Worm (Caenorhabditis elegans) whole organism, L2 larva: ENCODE results near the gene srx-68.

Experiments used
- Y55F3AM.14 ChIP-seq: fragments of 200-800 bp; sonication (Bioruptor generic); optimal IDR thresholded peaks from 2 replicates; lab custom pipeline; 2018; ENCODE audit warnings: mild to moderate bottlenecking, missing genetic modification characterization, missing compliant biosample characterization
- elt-3 ChIP-seq: sonication (generic microtip); optimal IDR thresholded peaks from 2 replicates; lab custom pipeline; 2017; ENCODE audit warnings: missing biosample characterization, missing genetic modification characterization
- lin-13 ChIP-seq: fragments of 150-350 bp; optimal IDR thresholded peaks from 2 replicates; lab custom pipeline; 2014; ENCODE audit warnings: missing biosample characterization, missing genetic modification reagents, missing genetic modification characterization
- lsy-2 ChIP-seq, 2 experiments: fragments of 150-350 bp in 1 of 2; sonication (generic microtip) in 1 of 2; optimal IDR thresholded peaks; 2 replicates each; lab custom pipeline; 2014 to 2017; ENCODE audit warnings: missing biosample characterization in 2 of 2, missing genetic modification characterization in 2 of 2
- nhr-10 ChIP-seq: sonication (generic microtip); optimal IDR thresholded peaks from 2 replicates; lab custom pipeline; 2017; ENCODE audit warnings: missing biosample characterization, missing genetic modification characterization
- nhr-11 ChIP-seq: fragments of 150-350 bp; optimal IDR thresholded peaks from 2 replicates; lab custom pipeline; 2014; ENCODE audit warnings: missing biosample characterization, missing genetic modification characterization
- nhr-12 ChIP-seq: fragments of 150-350 bp; optimal IDR thresholded peaks from 2 replicates; lab custom pipeline; 2014; ENCODE audit warnings: missing biosample characterization, missing genetic modification characterization
- sma-3 ChIP-seq: sonication (generic microtip); optimal IDR thresholded peaks from 2 replicates; lab custom pipeline; 2016; ENCODE audit warnings: missing genetic modification reagents, missing genetic modification characterization, missing compliant biosample characterization
- snpc-4 ChIP-seq: fragments of 150-350 bp; optimal IDR thresholded peaks from 2 replicates; lab custom pipeline; 2014; ENCODE audit warnings: missing biosample characterization, missing genetic modification characterization
- unc-62 ChIP-seq: fragments of 150-350 bp; optimal IDR thresholded peaks from 2 replicates; lab custom pipeline; 2014; ENCODE audit warnings: missing biosample characterization, missing genetic modification reagents, missing genetic modification characterization
- zag-1 ChIP-seq: fragments of 150-350 bp; optimal IDR thresholded peaks from 2 replicates; lab custom pipeline; 2014; ENCODE audit warnings: missing biosample characterization, missing genetic modification characterization

ce11 chrV:3886104-3886503 lies 26.5 kb upstream of the srx-68 start, which contains the start of gene nhr-124:
- TF ChIP-seq lsy-2 (tag; optimal IDR thresholded peaks at IDR 0.05; lab: Kevin White, UChicago) = no peak
- no peak for TF ChIP-seq zag-1 (tag; lab: Kevin White, UChicago)
- TF ChIP-seq unc-62 (GFP tag; lab: Kevin White, UChicago) = no peak
- TF ChIP-seq sma-3 = no peak
- no peak for TF ChIP-seq elt-3
- TF ChIP-seq nhr-10 (tag; lab: Kevin White, UChicago) = no peak
- TF ChIP-seq nhr-12 = no peak
- TF ChIP-seq nhr-11 (tag; lab: Kevin White, UChicago) = no peak
- TF ChIP-seq lin-13 (GFP tag; lab: Kevin White, UChicago) = no peak
- no peak for TF ChIP-seq snpc-4 (tag; lab: Kevin White, UChicago)
- TF ChIP-seq Y55F3AM.14 (GFP tag; lab: Kevin White, UChicago) = no peak
